Worm (Caenorhabditis elegans) whole organism, early embryonic: ENCODE measurements around the gene K09C8.7.

Experiments used
- B0310.2 ChIP-seq: sonication (generic microtip); optimal IDR thresholded peaks from 2 replicates; lab custom pipeline; 2016; ENCODE audit warnings: mild to moderate bottlenecking, missing genetic modification characterization, missing compliant biosample characterization
- F13C5.2 ChIP-seq: sonication (generic microtip); optimal IDR thresholded peaks from 2 replicates; lab custom pipeline; 2017; ENCODE audit warnings: mild to moderate bottlenecking, missing genetic modification characterization, inconsistent platforms, missing compliant biosample characterization
- aly-1 ChIP-seq: sonication (generic microtip); optimal IDR thresholded peaks from 2 replicates; lab custom pipeline; 2016; ENCODE audit warnings: missing genetic modification characterization, missing compliant biosample characterization
- ceh-36 ChIP-seq: sonication (generic microtip); optimal IDR thresholded peaks from 2 replicates; lab custom pipeline; 2016; ENCODE audit warnings: missing genetic modification characterization, inconsistent platforms, missing compliant biosample characterization
- flt-1 ChIP-seq: fragments of 200-800 bp; sonication (Bioruptor generic); IDR thresholded peaks from 2 replicates; pipeline ENCODE4 v1.3.6; 2022; ENCODE audit warnings: missing genetic modification characterization, missing compliant biosample characterization
- hmg-4 ChIP-seq: fragments of 200-800 bp; sonication (Bioruptor generic); optimal IDR thresholded peaks from 2 replicates; lab custom pipeline; 2018; ENCODE audit warnings: mild to moderate bottlenecking, missing genetic modification characterization, missing compliant biosample characterization
- hnd-1 ChIP-seq: sonication (generic microtip); optimal IDR thresholded peaks from 2 replicates; lab custom pipeline; 2016; ENCODE audit warnings: missing genetic modification characterization, missing compliant biosample characterization
- pes-1 ChIP-seq: fragments of 200-800 bp; sonication (Bioruptor generic); IDR thresholded peaks from 2 replicates; pipeline ENCODE4 v1.3.6; 2022; ENCODE audit warnings: missing genetic modification reagents, missing genetic modification characterization, missing compliant biosample characterization
- sea-1 ChIP-seq: fragments of 200-800 bp; sonication (Bioruptor generic); conservative IDR thresholded peaks from 2 replicates; pipeline ENCODE4 v1.3.6; 2022; ENCODE audit warnings: missing genetic modification characterization, missing compliant biosample characterization
- tbx-37 ChIP-seq: fragments of 200-800 bp; sonication (Bioruptor generic); conservative IDR thresholded peaks from 2 replicates; pipeline ENCODE4 v1.3.6; 2022; ENCODE audit warnings: missing genetic modification reagents, missing genetic modification characterization, missing compliant biosample characterization
- tra-4 ChIP-seq: sonication (generic microtip); optimal IDR thresholded peaks from 2 replicates; lab custom pipeline; 2017; ENCODE audit warnings: missing genetic modification characterization, missing compliant biosample characterization

K09C8.7 gene

DNA sequence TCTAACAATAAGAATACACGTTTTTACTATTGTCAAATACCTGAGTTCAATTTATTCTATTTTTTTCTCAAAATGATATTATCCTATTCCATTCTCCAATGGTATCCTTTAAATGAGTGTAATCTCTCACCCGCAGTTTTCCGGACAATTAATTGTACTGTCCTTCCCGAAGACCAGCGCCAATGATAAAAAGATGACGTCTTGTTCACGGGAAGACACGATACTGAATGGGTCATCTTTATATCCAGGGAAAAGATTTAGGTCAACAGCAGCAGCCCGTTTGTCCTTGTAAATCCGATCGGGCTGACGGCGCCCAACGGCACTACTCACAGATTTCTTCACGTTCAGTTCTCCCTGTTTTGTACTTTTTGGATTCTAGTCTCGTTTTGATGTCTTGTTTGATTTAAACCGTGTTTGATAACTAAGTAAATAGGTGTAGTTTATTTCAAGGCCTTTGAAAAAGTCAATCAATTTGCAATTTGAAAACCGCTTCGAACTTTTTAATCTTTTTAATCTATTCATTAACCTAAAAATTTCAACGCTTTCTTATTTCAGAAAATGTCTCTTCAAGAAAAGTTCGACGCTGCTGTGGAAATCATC is 48.4 kb downstream of the K09C8.7 start, which contains the start of gene acbp-3:
TSS of gene acbp-3 (plus strand) at position 550 of the 600 bp plus-strand sequence.
- TF ChIP-seq sea-1 (GFP tag; lab: Robert Waterston, UW) (no peak), flt-1 (GFP tag; lab: Robert Waterston, UW) (no peak), aly-1 (tag; lab: Kevin White, UChicago) (no peak), B0310.2 (tag; lab: Kevin White, UChicago) (no peak)

DNA sequence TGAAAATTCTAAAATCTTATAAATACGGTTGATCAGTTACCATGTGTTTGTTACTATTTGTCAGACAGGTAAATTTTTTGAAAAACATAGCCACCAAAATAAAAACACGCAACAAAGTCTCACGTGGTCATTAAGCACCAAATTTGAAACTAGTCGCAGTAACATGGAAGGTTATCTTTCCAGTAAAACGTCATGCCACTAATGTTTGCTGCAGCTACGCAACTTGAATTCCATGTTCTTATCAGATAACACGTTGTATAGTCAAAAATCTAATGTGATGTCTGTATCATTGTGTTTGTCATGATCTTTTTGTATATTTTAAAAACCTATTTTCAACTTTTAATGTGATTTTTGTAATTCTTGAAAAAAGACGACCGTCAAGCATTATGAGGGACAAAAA is 49.4 kb downstream of the K09C8.7 start:
- TF ChIP-seq hnd-1 (tag; lab: Kevin White, UChicago) (no peak), sea-1 (GFP tag; lab: Robert Waterston, UW) (no peak), tbx-37 (no peak), ceh-36 (tag; lab: Kevin White, UChicago) (no peak), B0310.2 (tag; lab: Kevin White, UChicago) (no peak), hmg-4 (GFP tag; lab: Kevin White, UChicago) (no peak), pes-1 (GFP tag; lab: Robert Waterston, UW) (no peak), F13C5.2 (tag; lab: Kevin White, UChicago) (no peak)

DNA sequence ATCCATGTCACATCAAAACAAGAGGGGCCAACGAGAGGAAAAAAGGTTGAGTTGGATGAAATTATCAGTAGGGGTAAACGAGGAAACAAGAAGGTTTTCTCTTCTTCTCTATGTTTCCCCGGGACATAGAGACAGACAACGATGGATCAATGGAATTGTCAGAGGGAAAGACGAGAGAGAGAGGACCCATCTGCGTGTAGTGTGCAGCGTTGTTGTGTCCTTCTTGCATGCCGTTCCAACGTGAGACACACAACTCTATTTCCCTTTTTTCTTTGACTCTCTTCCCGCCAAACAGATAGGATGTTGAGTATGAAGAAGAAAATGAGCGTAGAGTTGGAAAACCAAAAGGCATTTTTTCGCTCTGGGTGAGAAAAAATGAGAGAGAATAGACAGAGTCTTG is 50.2 kb downstream of the K09C8.7 start:
- TF ChIP-seq hmg-4 (GFP tag; lab: Kevin White, UChicago) (peak; percentile 85), tra-4 (no peak), F13C5.2 (tag; lab: Kevin White, UChicago) (peak; percentile 16)
